Worm (Caenorhabditis elegans): Measurements from ENCODE around the gene Y22D7AL.15.

DNA sequence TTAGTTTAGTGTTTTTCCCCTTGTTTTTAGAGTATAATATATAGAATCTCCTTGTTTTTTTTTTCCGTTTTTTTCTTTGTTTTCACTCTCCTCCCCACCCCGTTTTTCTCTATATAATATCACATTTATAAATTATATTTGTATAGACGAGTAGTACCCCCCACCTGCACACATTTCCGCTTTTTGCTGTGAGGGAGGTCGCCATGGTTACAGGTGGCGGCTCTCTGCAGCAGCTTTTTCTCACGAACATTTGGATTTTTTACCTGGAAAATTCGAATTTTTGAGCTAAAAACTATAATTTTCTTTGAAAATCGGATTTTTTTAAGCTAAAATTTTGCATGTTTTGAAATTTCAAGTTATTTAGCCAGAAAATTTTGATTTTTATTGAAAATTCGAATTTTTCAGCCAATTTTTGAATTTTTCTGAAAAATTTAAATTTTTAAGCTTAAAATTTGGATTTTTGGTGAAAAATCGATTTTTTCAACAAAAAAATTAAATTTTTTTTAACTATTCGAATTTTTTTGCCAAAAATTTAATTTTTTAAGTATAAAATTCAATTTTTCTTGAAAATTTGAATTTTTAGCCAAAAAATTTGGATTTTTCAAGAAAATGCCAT lies 33.9 kb downstream of the Y22D7AL.15 start:
- peak; percentile 28 for TF ChIP-seq mep-1 (tag; optimal IDR thresholded peaks at IDR 0.05)
- no peak for TF ChIP-seq nhr-76 (tag; optimal IDR thresholded peaks at IDR 0.05)
- TF ChIP-seq ztf-7 (tag; optimal IDR thresholded peaks at IDR 0.05): no peak
- no peak for TF ChIP-seq egl-27 (tag; optimal IDR thresholded peaks at IDR 0.05)
- TF ChIP-seq aly-2 (tag; optimal IDR thresholded peaks at IDR 0.05): no peak
- TF ChIP-seq unc-62 (GFP tag; optimal IDR thresholded peaks at IDR 0.05 in 1 of 2): no peak
- TF ChIP-seq unc-62 (tag; optimal IDR thresholded peaks at IDR 0.05): no peak

Measured in whole organism, L4 larva.